Fruit fly (Drosophila melanogaster) whole organism, pupa: Measurements from ENCODE around the gene Ilp6.

Source experiments
- CG15710 ChIP-seq: fragments of 200-800 bp; sonication (Bioruptor generic); optimal IDR thresholded peaks from 2 replicates; lab custom pipeline; 2018; ENCODE audit warnings: missing biosample characterization, mild to moderate bottlenecking, missing genetic modification characterization, moderate library complexity
- CG34367 ChIP-seq: fragments of 200-800 bp; sonication (Bioruptor generic); optimal IDR thresholded peaks from 2 replicates; lab custom pipeline; 2018; ENCODE audit warnings: missing biosample characterization, mild to moderate bottlenecking, missing genetic modification characterization
- CG4496 ChIP-seq: fragments of 200-800 bp; sonication (Bioruptor generic); IDR thresholded peaks from 3 replicates; pipeline ENCODE4 v1.3.6; 2022; ENCODE audit warnings: missing biosample characterization, missing genetic modification characterization
- CG9948 ChIP-seq: fragments of 200-800 bp; sonication (Bioruptor generic); optimal IDR thresholded peaks from 2 replicates; lab custom pipeline; 2018; ENCODE audit warnings: missing biosample characterization, mild to moderate bottlenecking, missing genetic modification characterization, moderate library complexity
- EcR ChIP-seq: fragments of 200-800 bp; sonication (Bioruptor generic); optimal IDR thresholded peaks from 3 replicates; lab custom pipeline; 2019; ENCODE audit warnings: missing biosample characterization, missing genetic modification characterization, mild to moderate bottlenecking, moderate library complexity, missing genetic modification reagents
- Pif1B ChIP-seq: fragments of 200-800 bp; sonication (Bioruptor generic); optimal IDR thresholded peaks from 3 replicates; lab custom pipeline; 2016; ENCODE audit warnings: missing biosample characterization, missing genetic modification characterization
- Snoo ChIP-seq: fragments of 200-800 bp; sonication (Bioruptor generic); optimal IDR thresholded peaks from 3 replicates; lab custom pipeline; 2017; ENCODE audit warnings: missing biosample characterization, mild to moderate bottlenecking, missing genetic modification characterization, inconsistent platforms
- gl ChIP-seq: fragments of 200-800 bp; sonication (Bioruptor generic); optimal IDR thresholded peaks from 2 replicates; lab custom pipeline; 2018; ENCODE audit warnings: missing biosample characterization, mild to moderate bottlenecking, missing genetic modification characterization
- rn ChIP-seq: fragments of 200-800 bp; sonication (Bioruptor generic); IDR thresholded peaks from 2 replicates; pipeline ENCODE4 v1.3.6; 2022; ENCODE audit warnings: missing biosample characterization, missing genetic modification characterization

DNA sequence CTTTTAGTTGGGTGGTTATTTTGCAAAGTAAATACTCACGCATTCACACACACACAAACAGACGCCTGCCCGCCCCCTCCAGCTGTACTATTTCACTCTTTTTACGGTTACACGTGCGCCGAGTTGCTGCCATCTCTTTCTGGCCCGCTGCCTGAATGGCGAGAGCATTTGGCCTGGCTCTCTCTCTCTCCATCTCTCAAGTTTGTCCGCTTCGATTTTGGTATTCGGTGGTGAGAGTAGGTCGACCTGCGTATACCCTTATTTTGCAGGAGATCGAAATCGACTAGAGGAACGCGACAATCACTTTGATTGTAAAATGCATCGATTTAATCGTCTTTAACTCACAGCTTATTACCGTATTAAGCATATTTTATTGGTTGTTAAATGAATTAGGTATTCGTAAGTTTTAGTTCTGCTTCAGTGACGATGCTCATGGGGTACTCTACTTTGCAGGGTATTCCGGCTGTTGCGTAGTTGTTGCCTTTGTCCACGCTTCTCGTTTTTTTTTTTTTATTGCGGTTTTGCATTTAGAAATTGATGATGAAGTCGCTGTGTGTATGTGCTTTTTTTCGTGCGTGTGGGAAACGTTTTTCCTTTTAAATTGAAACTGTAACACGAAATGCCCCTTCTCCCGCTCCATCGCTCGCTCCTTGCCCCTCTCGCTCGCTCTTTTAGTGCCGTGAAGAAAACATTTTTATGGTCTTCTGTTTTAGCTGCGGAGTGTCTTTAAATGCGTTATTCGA lies 30.5 kb downstream of the Ilp6 start:
- TF ChIP-seq CG4496 (GFP tag; lab: Robert Waterston, UW), result peak; percentile 65; the same call in 1 of the 3 replicates
- peak; percentile 70 for TF ChIP-seq CG34367
- peak; percentile 87 for TF ChIP-seq Pif1B (GFP tag; lab: Kevin White, UChicago)
- TF ChIP-seq CG15710 (tag; lab: Kevin White, UChicago), result peak; percentile 76
- peak; percentile 68 for TF ChIP-seq gl (tag; lab: Kevin White, UChicago)
- TF ChIP-seq Snoo (tag; lab: Kevin White, UChicago), result peak; percentile 75
- peak; percentile 68 for TF ChIP-seq EcR (GFP tag; lab: Kevin White, UChicago)
- TF ChIP-seq rn (GFP tag; lab: Robert Waterston, UW), result peak; percentile 43; the same call in 1 of the 2 replicates
- peak; percentile 63 for TF ChIP-seq CG9948 (tag; lab: Kevin White, UChicago)
